Fruit fly (Drosophila melanogaster): ENCODE measurements around the gene Atac1.

Gene Atac1

DNA sequence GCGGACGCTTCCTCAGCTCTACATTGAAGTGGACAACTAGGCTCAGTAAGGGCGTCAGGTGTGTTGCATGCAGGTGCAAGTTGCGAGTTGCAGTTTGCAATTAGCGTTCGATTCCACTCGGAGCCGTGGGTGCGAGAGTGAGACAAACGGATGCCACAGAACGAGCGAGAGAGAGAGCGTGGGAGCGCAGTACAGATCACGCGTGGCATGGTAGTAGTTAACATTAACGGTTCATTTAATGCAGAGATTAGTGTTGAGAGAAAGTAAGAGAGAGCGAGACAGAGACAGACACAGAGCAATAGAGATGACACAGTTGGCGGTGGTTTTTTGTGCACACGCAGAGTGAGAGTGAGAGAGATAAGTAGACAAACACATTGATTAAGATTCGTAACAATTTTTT lies 20.4 kb downstream of the Atac1 start:
- TF ChIP-seq CG1620 (GFP tag; optimal IDR thresholded peaks at IDR 0.05) (no peak), Clk (GFP tag; optimal IDR thresholded peaks at IDR 0.05) (no peak), CG11617 (GFP tag; optimal IDR thresholded peaks at IDR 0.05) (no peak), CG7101 (tag; optimal IDR thresholded peaks at IDR 0.05) (no peak), bab1 (GFP tag; optimal IDR thresholded peaks at IDR 0.05) (no peak), CG14711 (tag; optimal IDR thresholded peaks at IDR 0.05) (no peak), CG7045 (GFP tag; optimal IDR thresholded peaks at IDR 0.05) (no peak), Crg-1 (GFP tag; optimal IDR thresholded peaks at IDR 0.05) (no peak), CG5204 (GFP tag; optimal IDR thresholded peaks at IDR 0.05) (no peak), tj (GFP tag; optimal IDR thresholded peaks at IDR 0.05) (no peak), CG12768 (GFP tag; optimal IDR thresholded peaks at IDR 0.05) (no peak), ovo (GFP tag; optimal IDR thresholded peaks at IDR 0.05) (no peak), kay (GFP tag; ENCODE audit: borderline replicate concordance) (no peak), Hr96 (GFP tag; optimal IDR thresholded peaks at IDR 0.05) (no peak), pad (GFP tag; optimal IDR thresholded peaks at IDR 0.05) (no peak), Mnt (GFP tag; optimal IDR thresholded peaks at IDR 0.05) (no peak), toe (GFP tag; optimal IDR thresholded peaks at IDR 0.05) (no peak), cic (GFP tag; optimal IDR thresholded peaks at IDR 0.05) (no peak), CG33017 (tag; optimal IDR thresholded peaks at IDR 0.05) (no peak)

DNA sequence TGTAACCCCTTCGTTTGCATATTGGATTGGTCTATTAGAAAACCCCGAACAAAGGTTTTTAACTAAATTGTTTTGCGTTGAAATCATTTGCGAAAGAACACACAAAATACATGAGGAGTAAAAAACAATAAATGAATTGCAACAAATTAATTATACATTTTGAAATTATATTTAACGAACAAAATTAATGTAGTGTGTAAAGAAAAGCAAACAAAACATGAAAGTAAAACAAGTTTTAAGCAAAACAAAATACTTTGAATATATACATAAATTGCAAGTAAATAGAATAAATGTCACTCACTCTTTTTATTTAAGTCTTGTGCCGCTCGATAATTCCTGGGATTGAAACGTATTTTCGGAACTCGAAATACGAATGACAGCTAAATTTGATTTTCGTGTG lies 28.3 kb downstream of the Atac1 start, which contains the start of gene CG43232:
Gene CG43232, plus strand, starts transcription at position 301 of the 400 bp plus-strand sequence.
- TF ChIP-seq CG12768 (GFP tag; optimal IDR thresholded peaks at IDR 0.05) (no peak), tj (GFP tag; optimal IDR thresholded peaks at IDR 0.05) (no peak), Clk (GFP tag; optimal IDR thresholded peaks at IDR 0.05) (no peak), CG11617 (GFP tag; optimal IDR thresholded peaks at IDR 0.05) (no peak), Crg-1 (GFP tag; optimal IDR thresholded peaks at IDR 0.05) (no peak), kay (GFP tag; ENCODE audit: borderline replicate concordance) (peak; percentile 78), cic (GFP tag; optimal IDR thresholded peaks at IDR 0.05) (no peak), cnc (optimal IDR thresholded peaks at IDR 0.05) (no peak)

DNA sequence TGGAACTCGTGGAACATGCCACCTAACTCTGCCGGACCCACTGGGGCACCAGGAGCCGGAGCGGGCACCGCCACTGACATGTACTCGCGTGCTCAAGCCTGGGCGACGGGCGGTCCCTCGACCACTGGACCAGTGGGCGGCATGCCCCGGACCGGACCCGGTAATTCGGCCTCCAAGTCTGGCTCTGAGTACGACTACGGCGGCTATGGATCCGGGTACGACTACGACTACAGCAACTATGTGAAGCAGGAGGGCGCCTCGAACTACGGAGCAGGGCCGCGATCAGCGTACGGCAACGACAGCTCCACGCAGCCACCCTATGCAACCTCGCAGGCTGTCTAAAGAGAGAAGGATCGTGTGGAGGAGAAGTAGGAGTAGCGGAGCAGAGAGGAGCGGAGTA lies 35.0 kb downstream of the Atac1 start:
- no peak for TF ChIP-seq cnc (optimal IDR thresholded peaks at IDR 0.05)
- no peak for TF ChIP-seq pad (GFP tag; optimal IDR thresholded peaks at IDR 0.05)
- no peak for TF ChIP-seq Hr96 (GFP tag; optimal IDR thresholded peaks at IDR 0.05)
- TF ChIP-seq cic (GFP tag; optimal IDR thresholded peaks at IDR 0.05): no peak
- no peak for TF ChIP-seq CG7101 (tag; optimal IDR thresholded peaks at IDR 0.05)
- no peak for TF ChIP-seq CG1620 (GFP tag; optimal IDR thresholded peaks at IDR 0.05)
- TF ChIP-seq CG11617 (GFP tag; optimal IDR thresholded peaks at IDR 0.05): no peak
- TF ChIP-seq Crg-1 (GFP tag; optimal IDR thresholded peaks at IDR 0.05): no peak
- TF ChIP-seq CG7045 (GFP tag; optimal IDR thresholded peaks at IDR 0.05): no peak
- no peak for TF ChIP-seq CG14711 (tag; optimal IDR thresholded peaks at IDR 0.05)
- TF ChIP-seq kay (GFP tag; ENCODE audit: borderline replicate concordance): no peak
- TF ChIP-seq CG33017 (tag; optimal IDR thresholded peaks at IDR 0.05): no peak
- no peak for TF ChIP-seq CG12768 (GFP tag; optimal IDR thresholded peaks at IDR 0.05)
- no peak for TF ChIP-seq bab1 (GFP tag; optimal IDR thresholded peaks at IDR 0.05)
- TF ChIP-seq CG5204 (GFP tag; optimal IDR thresholded peaks at IDR 0.05): no peak

DNA sequence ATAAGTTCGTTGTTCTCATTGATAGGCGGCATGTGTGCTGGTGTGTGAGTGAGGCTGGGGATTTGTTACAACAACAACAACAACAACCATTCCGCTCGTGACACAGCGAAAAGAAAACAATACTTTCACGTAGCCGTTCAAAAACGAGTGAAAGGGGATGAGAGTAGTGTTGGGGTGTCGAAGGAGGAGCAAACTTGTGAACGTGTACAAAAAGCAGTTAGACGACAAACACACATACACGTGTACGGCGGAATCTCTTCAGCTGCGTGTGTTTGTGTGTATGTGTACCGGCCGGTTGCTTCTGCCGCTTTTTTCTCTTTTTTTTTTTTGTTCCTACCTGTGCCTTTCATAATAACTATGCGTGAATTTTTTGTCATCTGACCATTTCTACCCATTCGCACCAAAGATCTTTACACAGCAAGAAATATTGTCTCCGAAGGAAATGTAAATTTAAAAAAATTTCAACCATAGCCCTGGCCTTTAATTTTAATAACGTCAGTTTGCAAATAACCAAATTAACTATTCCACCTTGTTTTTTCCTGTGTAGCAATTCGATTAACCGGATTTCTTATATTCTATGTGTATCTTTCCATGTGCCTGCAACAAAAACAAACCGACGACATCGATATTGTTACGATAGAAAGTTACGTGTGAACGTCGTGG lies 37.9 kb downstream of the Atac1 start:
- no peak for TF ChIP-seq kay (GFP tag; ENCODE audit: borderline replicate concordance)
- TF ChIP-seq CG14711 (tag; optimal IDR thresholded peaks at IDR 0.05): no peak
- no peak for TF ChIP-seq CG33017 (tag; optimal IDR thresholded peaks at IDR 0.05)
- peak; percentile 53 for TF ChIP-seq pad (GFP tag; optimal IDR thresholded peaks at IDR 0.05)
- TF ChIP-seq Mnt (GFP tag; optimal IDR thresholded peaks at IDR 0.05): peak; percentile 47
- TF ChIP-seq cnc (optimal IDR thresholded peaks at IDR 0.05): peak; percentile 75 to 85
- no peak for TF ChIP-seq Crg-1 (GFP tag; optimal IDR thresholded peaks at IDR 0.05)
- TF ChIP-seq ovo (GFP tag; optimal IDR thresholded peaks at IDR 0.05): no peak
- peak; percentile 7 for TF ChIP-seq CG7101 (tag; optimal IDR thresholded peaks at IDR 0.05)
- peak; percentile 84 for TF ChIP-seq cic (GFP tag; optimal IDR thresholded peaks at IDR 0.05)
- TF ChIP-seq CG1620 (GFP tag; optimal IDR thresholded peaks at IDR 0.05): no peak

DNA sequence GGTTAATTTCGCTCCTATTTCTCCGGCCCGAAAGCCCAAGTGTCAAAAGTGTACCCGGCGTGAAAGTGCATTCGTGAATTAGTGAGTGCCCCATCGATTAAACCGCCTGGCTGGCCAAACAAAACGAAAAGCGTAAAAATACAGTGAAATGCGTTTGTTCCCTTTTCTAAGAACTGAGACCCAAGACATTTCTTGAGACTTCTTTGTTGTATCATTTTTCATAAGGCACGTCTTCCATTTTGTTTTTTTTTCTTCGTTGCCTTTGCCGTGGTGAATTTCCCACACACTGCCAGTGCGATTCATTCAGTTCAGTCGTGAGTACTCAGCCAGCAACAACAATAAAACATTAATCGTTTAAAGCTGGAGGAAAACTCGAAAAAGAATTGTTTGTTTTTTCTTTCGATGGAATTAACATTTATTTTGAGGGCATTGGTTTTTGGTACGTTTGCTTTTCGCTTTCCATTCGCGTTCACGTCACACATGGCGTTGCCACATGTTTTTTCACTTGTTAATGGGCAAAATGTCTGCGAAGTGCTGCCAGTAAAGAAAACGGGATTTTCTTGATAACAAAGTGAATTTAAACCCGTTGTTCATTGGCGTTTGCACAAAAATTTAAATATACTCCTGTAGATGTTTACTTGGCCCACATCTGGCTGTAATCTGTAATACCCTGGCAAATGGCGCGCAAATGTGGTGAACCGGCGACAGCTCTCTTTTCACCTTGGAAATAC lies 38.6 kb downstream of the Atac1 start:
- TF ChIP-seq Crg-1 (GFP tag; optimal IDR thresholded peaks at IDR 0.05) (no peak), CG14711 (tag; optimal IDR thresholded peaks at IDR 0.05) (no peak), CG11617 (GFP tag; optimal IDR thresholded peaks at IDR 0.05) (no peak), Clk (GFP tag; optimal IDR thresholded peaks at IDR 0.05) (no peak), CG5204 (GFP tag; optimal IDR thresholded peaks at IDR 0.05) (no peak), CG12768 (GFP tag; optimal IDR thresholded peaks at IDR 0.05) (no peak), bab1 (GFP tag; optimal IDR thresholded peaks at IDR 0.05) (no peak), cic (GFP tag; optimal IDR thresholded peaks at IDR 0.05) (no peak), Mnt (GFP tag; optimal IDR thresholded peaks at IDR 0.05) (no peak), CG33017 (tag; optimal IDR thresholded peaks at IDR 0.05) (no peak), cnc (optimal IDR thresholded peaks at IDR 0.05) (no peak), kay (GFP tag; ENCODE audit: borderline replicate concordance) (no peak), CG1620 (GFP tag; optimal IDR thresholded peaks at IDR 0.05) (no peak), Hr96 (GFP tag; optimal IDR thresholded peaks at IDR 0.05) (no peak)

All from whole organism, adult.